Fruit fly (Drosophila melanogaster): ENCODE data around the gene TwdlZ.

TwdlZ gene

DNA sequence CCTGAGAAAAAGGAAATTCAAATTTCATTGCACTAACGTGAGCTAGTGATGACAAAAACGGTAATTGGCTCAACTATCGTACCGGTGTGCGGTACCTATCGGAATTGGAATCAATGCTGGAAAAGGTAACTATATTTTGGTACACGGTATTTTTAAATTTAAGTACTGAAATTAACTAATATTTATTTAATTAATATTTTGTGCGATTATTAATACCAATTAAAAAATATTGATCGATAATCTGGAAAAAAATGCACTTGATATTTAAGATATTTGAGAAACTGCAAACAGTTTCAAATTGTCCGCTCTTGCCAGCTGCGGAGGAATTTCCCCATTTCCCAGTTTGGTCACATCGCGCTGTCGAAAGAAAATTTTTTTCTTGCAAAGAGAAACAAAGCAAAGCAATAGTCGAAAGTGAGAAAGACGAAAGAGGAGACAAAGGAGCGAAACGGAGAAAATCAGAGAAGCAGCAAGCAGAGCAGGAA, 49.5 kb downstream of the TwdlZ start (continued):
- no peak for TF ChIP-seq CG12299 (tag; optimal IDR thresholded peaks at IDR 0.05)
- TF ChIP-seq CG17829 (tag; optimal IDR thresholded peaks at IDR 0.05): peak; percentile 6
- TF ChIP-seq E2f1 (GFP tag; IDR thresholded peaks at IDR 0.05): no peak
- peak; percentile 40 for TF ChIP-seq trem (tag; optimal IDR thresholded peaks at IDR 0.05)
- TF ChIP-seq knrl (GFP tag; IDR thresholded peaks at IDR 0.05; ENCODE audit: partially characterized antibody): peak; percentile 65; the same call in 2 of the 3 replicates
- peak; percentile 55 for TF ChIP-seq Sin3A (optimal IDR thresholded peaks at IDR 0.05)
- TF ChIP-seq HLH4C (GFP tag; IDR thresholded peaks at IDR 0.05; ENCODE audit: partially characterized antibody): 0 out of 3 replicates have a peak, but pooled peaks have one; percentile 51
- TF ChIP-seq sna (GFP tag; IDR thresholded peaks at IDR 0.05; ENCODE audit: partially characterized antibody): no peak
- no peak for TF ChIP-seq Hmr (GFP tag; optimal IDR thresholded peaks at IDR 0.05)
- TF ChIP-seq nmo (GFP tag; optimal IDR thresholded peaks at IDR 0.05): peak; percentile 28
- TF ChIP-seq bbx (GFP tag; IDR thresholded peaks at IDR 0.05; ENCODE audit: partially characterized antibody): peak; percentile 39; the same call in 1 of the 2 replicates
- TF ChIP-seq hbn (GFP tag; IDR thresholded peaks at IDR 0.05; ENCODE audit: partially characterized antibody): peak; percentile 29; the same call in 1 of the 2 replicates

Measured in whole organism, embryonic.